Fruit fly (Drosophila melanogaster) whole organism, prepupa: Measurements from ENCODE around the gene sina.

Experiments used
- CG11294 ChIP-seq: fragments of 200-800 bp; sonication (Bioruptor generic); IDR thresholded peaks from 2 replicates; pipeline ENCODE4 v1.3.6; 2022; ENCODE audit warnings: missing biosample characterization, missing genetic modification characterization
- CG11762 ChIP-seq: fragments of 200-800 bp; sonication (Bioruptor generic); optimal IDR thresholded peaks from 3 replicates; lab custom pipeline; 2016; ENCODE audit warnings: missing biosample characterization, missing genetic modification characterization; ENCODE audit not compliant: insufficient read depth
- CG11902 ChIP-seq: fragments of 200-800 bp; sonication (Bioruptor generic); optimal IDR thresholded peaks from 3 replicates; lab custom pipeline; 2016; ENCODE audit warnings: missing biosample characterization, missing genetic modification characterization
- CG15336 ChIP-seq: fragments of 200-800 bp; sonication (Bioruptor generic); IDR thresholded peaks from 2 replicates; pipeline ENCODE4 v1.3.6; 2022; ENCODE audit warnings: missing biosample characterization, missing genetic modification characterization
- CG3032 ChIP-seq: fragments of 200-800 bp; optimal IDR thresholded peaks from 2 replicates; lab custom pipeline; 2019; ENCODE audit warnings: missing biosample characterization, mild to moderate bottlenecking, missing genetic modification characterization, moderate library complexity
- CG31627 ChIP-seq: fragments of 200-800 bp; sonication (Bioruptor generic); optimal IDR thresholded peaks from 3 replicates; lab custom pipeline; 2016; ENCODE audit warnings: missing biosample characterization, missing genetic modification characterization
- CG32006 ChIP-seq: fragments of 200-800 bp; sonication (Bioruptor generic); optimal IDR thresholded peaks from 3 replicates; lab custom pipeline; 2017; ENCODE audit warnings: missing biosample characterization, mild to moderate bottlenecking, missing genetic modification characterization
- CG34406 ChIP-seq: fragments of 200-800 bp; sonication (Bioruptor generic); optimal IDR thresholded peaks from 3 replicates; lab custom pipeline; 2016; ENCODE audit warnings: missing biosample characterization, missing genetic modification characterization
- CG4318 ChIP-seq: fragments of 200-800 bp; sonication (Bioruptor generic); optimal IDR thresholded peaks from 3 replicates; lab custom pipeline; 2017; ENCODE audit warnings: missing biosample characterization, mild to moderate bottlenecking, missing genetic modification characterization
- CG6276 ChIP-seq: fragments of 200-800 bp; sonication (Bioruptor generic); optimal IDR thresholded peaks from 2 replicates; lab custom pipeline; 2017; ENCODE audit warnings: missing biosample characterization, mild to moderate bottlenecking, missing genetic modification characterization
- CG6808 ChIP-seq: fragments of 200-800 bp; sonication (Bioruptor generic); optimal IDR thresholded peaks from 3 replicates; lab custom pipeline; 2017; ENCODE audit warnings: missing biosample characterization, missing genetic modification characterization, mild to moderate bottlenecking, moderate library complexity, missing genetic modification reagents
- CG8119 ChIP-seq: fragments of 200-800 bp; sonication (Bioruptor generic); IDR thresholded peaks from 3 replicates; pipeline ENCODE4 v1.3.6; 2022; ENCODE audit warnings: missing biosample characterization, missing genetic modification characterization
- CG8319 ChIP-seq: fragments of 200-800 bp; sonication (Bioruptor generic); optimal IDR thresholded peaks from 3 replicates; lab custom pipeline; 2016; ENCODE audit warnings: missing biosample characterization, missing genetic modification characterization
- CG8632 ChIP-seq: fragments of 200-800 bp; sonication (Bioruptor generic); optimal IDR thresholded peaks from 3 replicates; lab custom pipeline; 2016; ENCODE audit warnings: missing biosample characterization, missing genetic modification characterization
- CG9139 ChIP-seq: fragments of 200-800 bp; sonication (Bioruptor generic); optimal IDR thresholded peaks from 3 replicates; lab custom pipeline; 2017; ENCODE audit warnings: missing biosample characterization, mild to moderate bottlenecking, missing genetic modification characterization
- Eip78C ChIP-seq: fragments of 200-800 bp; sonication (Bioruptor generic); peaks from one replicate; lab custom pipeline; 2016; ENCODE audit warnings: missing biosample characterization, missing genetic modification characterization
- Eip93F ChIP-seq: fragments of 200-800 bp; sonication (Bioruptor generic); optimal IDR thresholded peaks from 2 replicates; lab custom pipeline; 2016; ENCODE audit warnings: missing biosample characterization, mild to moderate bottlenecking, missing genetic modification characterization
- Ets21C ChIP-seq: fragments of 200-800 bp; sonication (Bioruptor generic); optimal IDR thresholded peaks from 3 replicates; lab custom pipeline; 2016; ENCODE audit warnings: missing biosample characterization, missing genetic modification characterization
- Hr38 ChIP-seq: sonication (Bioruptor generic); optimal IDR thresholded peaks from 2 replicates; lab custom pipeline; 2016; ENCODE audit warnings: missing biosample characterization, missing genetic modification characterization
- Hr39 ChIP-seq: fragments of 200-800 bp; sonication (Bioruptor generic); optimal IDR thresholded peaks from 2 replicates; lab custom pipeline; 2016; ENCODE audit warnings: missing biosample characterization, missing genetic modification characterization
- Hr4 ChIP-seq: fragments of 200-800 bp; sonication (Bioruptor generic); optimal IDR thresholded peaks from 3 replicates; lab custom pipeline; 2016; ENCODE audit warnings: missing biosample characterization, missing genetic modification characterization
- Met ChIP-seq: fragments of 200-800 bp; sonication (Bioruptor generic); optimal IDR thresholded peaks from 3 replicates; lab custom pipeline; 2016; ENCODE audit warnings: missing biosample characterization, missing genetic modification characterization
- OdsH ChIP-seq: fragments of 200-800 bp; sonication (Bioruptor generic); optimal IDR thresholded peaks from 3 replicates; lab custom pipeline; 2016; ENCODE audit warnings: missing biosample characterization, missing genetic modification characterization
- achi ChIP-seq: fragments of 200-800 bp; sonication (Bioruptor generic); optimal IDR thresholded peaks from 3 replicates; lab custom pipeline; 2016; ENCODE audit warnings: missing biosample characterization, missing genetic modification characterization
- acj6 ChIP-seq: fragments of 200-800 bp; sonication (Bioruptor generic); optimal IDR thresholded peaks from 3 replicates; lab custom pipeline; 2016; ENCODE audit warnings: missing biosample characterization, missing genetic modification characterization
- cyc ChIP-seq: fragments of 200-800 bp; sonication (Bioruptor generic); optimal IDR thresholded peaks from 3 replicates; lab custom pipeline; 2016; ENCODE audit warnings: missing biosample characterization, missing genetic modification characterization
- eg ChIP-seq: fragments of 200-800 bp; sonication (Bioruptor generic); IDR thresholded peaks from 3 replicates; pipeline ENCODE4 v1.3.6; 2022; ENCODE audit warnings: missing biosample characterization, missing genetic modification characterization
- esn ChIP-seq: fragments of 200-800 bp; sonication (Bioruptor generic); optimal IDR thresholded peaks from 2 replicates; lab custom pipeline; 2016; ENCODE audit warnings: missing biosample characterization, mild to moderate bottlenecking, missing genetic modification characterization, moderate library complexity
- fd85E ChIP-seq: fragments of 200-800 bp; sonication (Bioruptor generic); optimal IDR thresholded peaks from 3 replicates; lab custom pipeline; 2016; ENCODE audit warnings: missing biosample characterization, missing genetic modification characterization
- fkh ChIP-seq: fragments of 200-800 bp; sonication (Bioruptor generic); optimal IDR thresholded peaks from 3 replicates; lab custom pipeline; 2017; ENCODE audit warnings: missing biosample characterization, mild to moderate bottlenecking, missing genetic modification characterization, moderate library complexity
- net ChIP-seq: fragments of 200-800 bp; sonication (Bioruptor generic); optimal IDR thresholded peaks from 3 replicates; lab custom pipeline; 2016; ENCODE audit warnings: missing biosample characterization, missing genetic modification characterization
- salr ChIP-seq, 2 experiments: fragments of 200-800 bp; sonication (Bioruptor generic); optimal IDR thresholded peaks; 3 replicates each; lab custom pipeline; 2016 to 2018; ENCODE audit warnings: missing biosample characterization in 2 of 2, missing genetic modification characterization in 2 of 2, mild to moderate bottlenecking in 1 of 2
- ss ChIP-seq, 2 experiments: fragments of 200-800 bp; sonication (Bioruptor generic); optimal IDR thresholded peaks; 2 replicates in 1 of 2; 3 replicates in 1 of 2; lab custom pipeline; 2017 to 2018; ENCODE audit warnings: mild to moderate bottlenecking in 2 of 2, missing biosample characterization in 2 of 2, missing genetic modification characterization in 2 of 2, moderate library complexity in 1 of 2
- svp ChIP-seq: fragments of 200-800 bp; sonication (Bioruptor generic); peaks from one replicate; lab custom pipeline; 2016; ENCODE audit warnings: missing biosample characterization, missing genetic modification characterization
- topi ChIP-seq: fragments of 200-800 bp; sonication (Bioruptor generic); optimal IDR thresholded peaks from 3 replicates; lab custom pipeline; 2016; ENCODE audit warnings: missing biosample characterization, missing genetic modification characterization
- vri ChIP-seq: fragments of 200-800 bp; sonication (Bioruptor generic); optimal IDR thresholded peaks from 3 replicates; lab custom pipeline; 2016; ENCODE audit warnings: missing biosample characterization, mild to moderate bottlenecking, missing genetic modification characterization

The sina gene

DNA sequence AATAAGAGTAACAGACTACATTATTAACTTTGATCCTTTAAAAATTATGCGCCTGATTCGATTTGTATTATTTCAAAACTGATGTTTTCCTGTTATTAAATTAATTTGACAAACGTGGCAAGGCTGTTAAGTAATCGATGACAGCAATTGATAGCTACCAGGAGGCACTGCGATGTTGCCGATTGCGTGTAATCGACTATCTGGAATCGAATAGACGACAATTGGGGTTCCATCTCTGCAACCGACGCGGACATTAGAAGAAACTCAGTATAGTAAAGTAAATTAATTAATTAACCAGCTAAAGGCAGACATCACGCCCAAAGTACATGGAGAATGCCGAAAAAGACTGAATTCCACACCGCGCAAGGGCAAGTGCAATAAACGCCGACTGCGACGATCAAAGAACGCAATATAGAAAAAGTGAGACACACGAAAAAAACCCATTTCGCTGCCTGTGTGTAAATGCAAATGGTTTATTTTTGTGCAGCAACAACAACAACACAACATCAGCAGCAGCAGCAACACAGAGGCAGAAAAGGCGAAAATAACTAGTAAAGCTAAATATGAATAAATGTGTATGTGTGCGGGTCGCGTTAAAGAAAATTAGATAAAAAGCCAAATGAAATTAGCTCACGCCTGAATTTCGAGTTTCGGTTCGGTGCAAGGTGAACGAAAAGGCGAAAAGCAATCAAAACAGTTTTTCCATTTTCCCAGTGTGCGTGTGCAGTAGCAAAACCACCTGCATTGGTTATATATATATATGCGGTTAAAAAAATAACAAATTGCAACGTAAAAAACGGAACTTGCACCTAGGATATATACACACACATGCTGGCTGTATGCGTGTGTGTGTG, at the start of gene sina:
Gene sina (plus strand): TSS at position 219 of the 854 bp plus-strand sequence.
- TF ChIP-seq CG32006, result peak; percentile 0
- no peak for TF ChIP-seq Hr39 (GFP tag; lab: Kevin White, UChicago)
- no peak for TF ChIP-seq CG34406 (GFP tag; lab: Kevin White, UChicago)
- TF ChIP-seq CG11902 (GFP tag; lab: Kevin White, UChicago), result no peak
- no peak for TF ChIP-seq CG11762
- TF ChIP-seq Eip78C (GFP tag; lab: Kevin White, UChicago), result no peak
- peak; percentile 18 for TF ChIP-seq Hr4 (GFP tag; lab: Kevin White, UChicago)
- TF ChIP-seq Ets21C, result no peak
- no peak for TF ChIP-seq CG8319 (GFP tag; lab: Kevin White, UChicago)
- no peak for TF ChIP-seq fd85E (GFP tag; lab: Kevin White, UChicago)
- no peak for TF ChIP-seq OdsH (GFP tag; lab: Kevin White, UChicago)
- no peak for TF ChIP-seq CG11294 (GFP tag; lab: Robert Waterston, UW)
- peak; percentile 4 for TF ChIP-seq Eip93F (GFP tag; lab: Kevin White, UChicago)
- TF ChIP-seq CG4318 (GFP tag; lab: Kevin White, UChicago), result no peak
- no peak for TF ChIP-seq CG8632 (GFP tag; lab: Kevin White, UChicago)
- no peak for TF ChIP-seq cyc
- no peak for TF ChIP-seq svp
- TF ChIP-seq net (GFP tag; lab: Kevin White, UChicago), result peak; percentile 16
- TF ChIP-seq acj6 (GFP tag; lab: Kevin White, UChicago), result no peak
- no peak for TF ChIP-seq achi (GFP tag; lab: Kevin White, UChicago)
- no peak for TF ChIP-seq topi
- no peak for TF ChIP-seq Met (GFP tag; lab: Kevin White, UChicago)
- peak; percentile 2 for TF ChIP-seq CG31627 (GFP tag; lab: Kevin White, UChicago)
- peak; percentile 34 for TF ChIP-seq CG6276 (GFP tag; lab: Kevin White, UChicago)
- no peak for TF ChIP-seq salr (GFP tag; optimal IDR thresholded peaks at IDR 0.05; lab: Kevin White, UChicago)
- peak; percentile 8 for TF ChIP-seq CG3032 (tag; lab: Kevin White, UChicago)
- no peak for TF ChIP-seq Hr38 (GFP tag; lab: Kevin White, UChicago)
- TF ChIP-seq CG8119 (GFP tag; lab: Robert Waterston, UW), result 0 out of 3 replicates have a peak, but pooled peaks have one; percentile 11
- TF ChIP-seq ss (GFP tag; optimal IDR thresholded peaks at IDR 0.05; lab: Kevin White, UChicago), result no peak
- TF ChIP-seq fkh (GFP tag; lab: Kevin White, UChicago), result no peak
- peak; percentile 4 for TF ChIP-seq esn (GFP tag; lab: Kevin White, UChicago)
- TF ChIP-seq CG15336 (GFP tag; lab: Robert Waterston, UW), result no peak; the same call in 1 of the 2 replicates
- 0 out of 3 replicates have a peak, but pooled peaks have one; percentile 20 for TF ChIP-seq eg (GFP tag; lab: Robert Waterston, UW)

DNA sequence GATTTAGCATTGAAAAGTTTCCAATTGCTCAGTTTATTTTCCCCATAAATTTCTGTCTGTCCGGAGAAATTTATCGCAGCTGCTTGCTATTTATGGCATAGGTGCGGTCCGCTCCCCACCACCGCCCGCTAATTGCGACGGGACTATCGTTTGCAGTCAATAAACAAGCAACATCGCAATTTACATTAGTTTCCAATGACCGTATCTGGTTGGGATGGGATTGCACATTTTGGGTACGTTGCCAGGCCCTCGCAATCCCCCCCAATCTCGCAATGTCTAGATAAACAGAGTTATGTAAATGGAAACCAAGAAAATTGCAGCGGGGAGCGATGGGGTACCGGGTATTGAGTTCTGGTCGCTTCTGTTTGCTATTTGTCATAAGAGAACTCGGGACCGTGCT, 48.9 kb upstream of the sina start, which contains the start of gene nudC:
Gene nudC (plus strand): TSS at position 368 of the 400 bp plus-strand sequence.
- TF ChIP-seq vri (GFP tag; lab: Kevin White, UChicago), result peak; percentile 60
- peak; percentile 7 for TF ChIP-seq CG6808 (GFP tag; lab: Kevin White, UChicago)
- TF ChIP-seq esn (GFP tag; lab: Kevin White, UChicago), result no peak
- peak; percentile 54 for TF ChIP-seq Eip78C (GFP tag; lab: Kevin White, UChicago)
- peak; percentile 77 for TF ChIP-seq fkh (GFP tag; lab: Kevin White, UChicago)
- no peak for TF ChIP-seq CG9139 (GFP tag; lab: Kevin White, UChicago)
- TF ChIP-seq ss (GFP tag; optimal IDR thresholded peaks at IDR 0.05; lab: Kevin White, UChicago), result peak in 1 of 2 experiments; percentile 1
